Worm (Caenorhabditis elegans) whole organism, young adult: Measurements from ENCODE around the gene Y105C5A.1270.

ENCODE experiments used
- B0019.2 ChIP-seq: fragments of 200-800 bp; sonication (Bioruptor generic); conservative IDR thresholded peaks from 2 replicates; pipeline ENCODE4 v1.3.6; 2022; ENCODE audit warnings: missing genetic modification reagents, missing genetic modification characterization, missing compliant biosample characterization
- B0261.1 ChIP-seq: sonication (generic microtip); optimal IDR thresholded peaks from 2 replicates; lab custom pipeline; 2016; ENCODE audit warnings: mild to moderate bottlenecking, missing genetic modification characterization, moderate library complexity, missing compliant biosample characterization
- D2030.7 ChIP-seq: fragments of 200-800 bp; sonication (Bioruptor generic); IDR thresholded peaks from 2 replicates; pipeline ENCODE4 v1.3.6; 2022; ENCODE audit warnings: missing genetic modification reagents, missing genetic modification characterization, missing compliant biosample characterization
- F23B12.7 ChIP-seq: sonication (generic microtip); optimal IDR thresholded peaks from 2 replicates; lab custom pipeline; 2017; ENCODE audit warnings: missing genetic modification characterization, mild to moderate bottlenecking, missing compliant biosample characterization, antibody characterized with exemption, moderate library complexity; ENCODE audit not compliant: insufficient read depth
- F33H1.4 ChIP-seq: fragments of 200-800 bp; sonication (Bioruptor generic); IDR thresholded peaks from 2 replicates; pipeline ENCODE4 v1.3.6; 2022; ENCODE audit warnings: missing genetic modification reagents, missing genetic modification characterization, missing compliant biosample characterization
- F37B4.10 ChIP-seq: fragments of 200-800 bp; sonication (Bioruptor generic); IDR thresholded peaks from 2 replicates; pipeline ENCODE4 v1.3.6; 2022; ENCODE audit warnings: missing genetic modification characterization, missing compliant biosample characterization
- F52B5.7 ChIP-seq: sonication (generic microtip); optimal IDR thresholded peaks from 2 replicates; lab custom pipeline; 2016; ENCODE audit warnings: mild to moderate bottlenecking, missing genetic modification characterization, missing compliant biosample characterization
- F55B11.4 ChIP-seq: sonication (generic microtip); optimal IDR thresholded peaks from 2 replicates; lab custom pipeline; 2016; ENCODE audit warnings: missing compliant biosample characterization, missing genetic modification characterization, borderline replicate concordance; ENCODE audit not compliant: insufficient read depth
- T26A5.8 ChIP-seq: sonication (generic microtip); optimal IDR thresholded peaks from 2 replicates; lab custom pipeline; 2016; ENCODE audit warnings: missing genetic modification characterization, missing compliant biosample characterization
- Y53G8AR.9 ChIP-seq: fragments of 200-800 bp; sonication (Bioruptor generic); conservative IDR thresholded peaks from 2 replicates; pipeline ENCODE4 v1.3.6; 2022; ENCODE audit warnings: missing genetic modification reagents, missing genetic modification characterization, missing compliant biosample characterization
- Y95B8A.8 ChIP-seq: fragments of 200-800 bp; sonication (Bioruptor generic); IDR thresholded peaks from 2 replicates; pipeline ENCODE4 v1.3.6; 2022; ENCODE audit warnings: missing genetic modification reagents, missing genetic modification characterization, missing compliant biosample characterization
- ZK185.1 ChIP-seq: sonication (generic microtip); optimal IDR thresholded peaks from 2 replicates; lab custom pipeline; 2016; ENCODE audit warnings: mild to moderate bottlenecking, missing genetic modification characterization, missing compliant biosample characterization; ENCODE audit not compliant: poor library complexity, severe bottlenecking
- attf-3 ChIP-seq: fragments of 200-800 bp; sonication (Bioruptor generic); conservative IDR thresholded peaks from 2 replicates; pipeline ENCODE4 v1.3.6; 2022; ENCODE audit warnings: missing genetic modification reagents, missing genetic modification characterization, missing compliant biosample characterization
- attf-6 ChIP-seq: fragments of 200-800 bp; sonication (Bioruptor generic); IDR thresholded peaks from 2 replicates; pipeline ENCODE4 v1.3.6; 2022; ENCODE audit warnings: missing genetic modification reagents, missing genetic modification characterization, missing compliant biosample characterization
- bed-1 ChIP-seq: fragments of 200-800 bp; sonication (Bioruptor generic); IDR thresholded peaks from 2 replicates; pipeline ENCODE4 v1.3.6; 2022; ENCODE audit warnings: missing genetic modification reagents, missing genetic modification characterization, missing compliant biosample characterization
- bed-2 ChIP-seq: fragments of 200-800 bp; sonication (Bioruptor generic); IDR thresholded peaks from 2 replicates; pipeline ENCODE4 v1.3.6; 2022; ENCODE audit warnings: missing genetic modification reagents, missing genetic modification characterization, missing compliant biosample characterization
- cebp-1 ChIP-seq, 2 experiments: fragments of 200-800 bp in 1 of 2; sonication (Bioruptor generic) in 1 of 2; sonication (generic microtip) in 1 of 2; IDR thresholded peaks in 1 of 2; optimal IDR thresholded peaks in 1 of 2; 2 replicates each; pipeline versions ENCODE4 v1.3.6 to Lab custom; 2017 to 2022; ENCODE audit warnings: missing compliant biosample characterization in 2 of 2, missing genetic modification characterization in 2 of 2, mild to moderate bottlenecking in 1 of 2, missing genetic modification reagents in 1 of 2, moderate library complexity in 1 of 2
- ceh-40 ChIP-seq: fragments of 200-800 bp; sonication (Bioruptor generic); IDR thresholded peaks from 2 replicates; pipeline ENCODE4 v1.3.6; 2022; ENCODE audit warnings: missing genetic modification characterization, missing compliant biosample characterization
- dpl-1 ChIP-seq: fragments of 150-350 bp; optimal IDR thresholded peaks from 2 replicates; lab custom pipeline; 2014; ENCODE audit warnings: missing biosample characterization, missing genetic modification reagents, missing genetic modification characterization
- egrh-3 ChIP-seq: fragments of 200-800 bp; sonication (Bioruptor generic); IDR thresholded peaks from 2 replicates; pipeline ENCODE4 v1.3.6; 2022; ENCODE audit warnings: missing genetic modification reagents, missing genetic modification characterization, missing compliant biosample characterization
- ekl-4 ChIP-seq: fragments of 200-800 bp; sonication (Bioruptor generic); IDR thresholded peaks from 2 replicates; pipeline ENCODE4 v1.3.6; 2022; ENCODE audit warnings: missing genetic modification reagents, missing genetic modification characterization, missing compliant biosample characterization
- fkh-3 ChIP-seq: sonication (generic microtip); optimal IDR thresholded peaks from 2 replicates; lab custom pipeline; 2016; ENCODE audit warnings: mild to moderate bottlenecking, missing genetic modification characterization, missing compliant biosample characterization
- hlh-12 ChIP-seq: sonication (generic microtip); optimal IDR thresholded peaks from 2 replicates; lab custom pipeline; 2016; ENCODE audit warnings: missing genetic modification characterization, missing compliant biosample characterization
- hlh-26 ChIP-seq: fragments of 200-800 bp; sonication (Bioruptor generic); conservative IDR thresholded peaks from 2 replicates; pipeline ENCODE4 v1.3.6; 2022; ENCODE audit warnings: missing genetic modification reagents, missing genetic modification characterization, missing compliant biosample characterization
- hmg-1.2 ChIP-seq: fragments of 200-800 bp; sonication (Bioruptor generic); IDR thresholded peaks from 2 replicates; pipeline ENCODE4 v1.3.6; 2022; ENCODE audit warnings: missing genetic modification reagents, missing genetic modification characterization, missing compliant biosample characterization
- hmg-20 ChIP-seq: fragments of 200-800 bp; sonication (Bioruptor generic); IDR thresholded peaks from 2 replicates; pipeline ENCODE4 v1.3.6; 2022; ENCODE audit warnings: missing genetic modification reagents, missing genetic modification characterization, missing compliant biosample characterization
- hsf-1 ChIP-seq: fragments of 200-800 bp; sonication (Bioruptor generic); IDR thresholded peaks from 2 replicates; pipeline ENCODE4 v1.3.6; 2022; ENCODE audit warnings: missing genetic modification reagents, missing genetic modification characterization, missing compliant biosample characterization
- madf-3 ChIP-seq: fragments of 200-800 bp; sonication (Bioruptor generic); IDR thresholded peaks from 2 replicates; pipeline ENCODE4 v1.3.6; 2022; ENCODE audit warnings: missing genetic modification reagents, missing genetic modification characterization, missing compliant biosample characterization
- madf-6 ChIP-seq: fragments of 200-800 bp; sonication (Bioruptor generic); IDR thresholded peaks from 2 replicates; pipeline ENCODE4 v1.3.6; 2022; ENCODE audit warnings: missing genetic modification reagents, missing genetic modification characterization, missing compliant biosample characterization
- mes-4 ChIP-seq: sonication (generic microtip); optimal IDR thresholded peaks from 2 replicates; lab custom pipeline; 2016; ENCODE audit warnings: missing genotype, missing genetic modification characterization, missing compliant biosample characterization
- mxl-1 ChIP-seq: sonication (generic microtip); optimal IDR thresholded peaks from 2 replicates; lab custom pipeline; 2016; ENCODE audit warnings: missing genetic modification characterization, missing compliant biosample characterization
- nfya-1 ChIP-seq: sonication (generic microtip); optimal IDR thresholded peaks from 2 replicates; lab custom pipeline; 2017; ENCODE audit warnings: antibody characterized with exemption, missing compliant biosample characterization, missing genetic modification characterization, borderline replicate concordance; ENCODE audit not compliant: insufficient read depth
- nhr-120 ChIP-seq: fragments of 200-800 bp; sonication (Bioruptor generic); IDR thresholded peaks from 2 replicates; pipeline ENCODE4 v1.3.6; 2022; ENCODE audit warnings: missing genetic modification characterization, missing compliant biosample characterization
- pbrm-1 ChIP-seq: fragments of 200-800 bp; sonication (Bioruptor generic); IDR thresholded peaks from 2 replicates; pipeline ENCODE4 v1.3.6; 2022; ENCODE audit warnings: missing genetic modification reagents, missing genetic modification characterization, missing compliant biosample characterization
- pha-4 ChIP-seq: fragments of 150-350 bp; sonication (generic microtip); optimal IDR thresholded peaks from 2 replicates; lab custom pipeline; 2014; ENCODE audit warnings: missing biosample characterization, missing genetic modification reagents, missing genetic modification characterization
- rec-8 ChIP-seq, 2 experiments: sonication (generic microtip); optimal IDR thresholded peaks; 2 replicates each; lab custom pipeline; 2016; ENCODE audit warnings: mild to moderate bottlenecking in 2 of 2, missing genetic modification characterization in 2 of 2, missing genetic modification reagents in 2 of 2, missing genotype in 2 of 2, missing biosample characterization in 1 of 2, missing compliant biosample characterization in 1 of 2, moderate library complexity in 1 of 2
- sdz-38 ChIP-seq: sonication (generic microtip); optimal IDR thresholded peaks from 2 replicates; lab custom pipeline; 2016; ENCODE audit warnings: missing genotype, missing genetic modification characterization, missing compliant biosample characterization
- sea-2 ChIP-seq: fragments of 200-800 bp; sonication (Bioruptor generic); IDR thresholded peaks from 2 replicates; pipeline ENCODE4 v1.3.6; 2022; ENCODE audit warnings: missing genetic modification characterization, missing compliant biosample characterization
- snpc-1.1 ChIP-seq: sonication (generic microtip); optimal IDR thresholded peaks from 2 replicates; lab custom pipeline; 2017; ENCODE audit warnings: missing genetic modification characterization, mild to moderate bottlenecking, missing compliant biosample characterization, antibody characterized with exemption, moderate library complexity, missing genotype, missing genetic modification reagents; ENCODE audit not compliant: insufficient read depth
- somi-1 ChIP-seq: fragments of 200-800 bp; sonication (Bioruptor generic); optimal IDR thresholded peaks from 2 replicates; lab custom pipeline; 2018; ENCODE audit warnings: mild to moderate bottlenecking, missing genetic modification characterization, missing compliant biosample characterization
- sptf-2 ChIP-seq: fragments of 200-800 bp; sonication (Bioruptor generic); optimal IDR thresholded peaks from 2 replicates; lab custom pipeline; 2018; ENCODE audit warnings: mild to moderate bottlenecking, missing genetic modification characterization, missing compliant biosample characterization
- tbx-9 ChIP-seq: sonication (generic microtip); optimal IDR thresholded peaks from 2 replicates; lab custom pipeline; 2016; ENCODE audit warnings: borderline replicate concordance, missing genetic modification characterization, inconsistent platforms, missing compliant biosample characterization
- tlf-1 ChIP-seq: fragments of 200-800 bp; sonication (Bioruptor generic); optimal IDR thresholded peaks from 2 replicates; lab custom pipeline; 2018; ENCODE audit warnings: mild to moderate bottlenecking, missing genetic modification characterization, missing compliant biosample characterization
- zfh-2 ChIP-seq: fragments of 200-800 bp; sonication (Bioruptor generic); conservative IDR thresholded peaks from 2 replicates; pipeline ENCODE4 v1.3.6; 2022; ENCODE audit warnings: missing genetic modification reagents, missing genetic modification characterization, missing compliant biosample characterization
- zim-3 ChIP-seq: sonication (generic microtip); optimal IDR thresholded peaks from 2 replicates; lab custom pipeline; 2017; ENCODE audit warnings: mild to moderate bottlenecking, missing genetic modification characterization, moderate library complexity, missing compliant biosample characterization

Gene Y105C5A.1270

ce11 chrIV:15853820-15854426 is 7.5 kb upstream of the Y105C5A.1270 start (continued):
- TF ChIP-seq sea-2 (GFP tag; lab: Robert Waterston, UW) (no peak), zim-3 (tag; lab: Kevin White, UChicago) (no peak), zfh-2 (peak; percentile 96), Y95B8A.8 (GFP tag; lab: Robert Waterston, UW) (no peak), F55B11.4 (tag; lab: Kevin White, UChicago) (no peak), pha-4 (no peak), egrh-3 (GFP tag; lab: Robert Waterston, UW) (peak; percentile 97), T26A5.8 (tag; lab: Kevin White, UChicago) (no peak), ekl-4 (GFP tag; lab: Robert Waterston, UW) (peak; percentile 43; the same call in 1 of the 2 replicates), fkh-3 (peak; percentile 38), attf-6 (GFP tag; lab: Robert Waterston, UW) (peak; percentile 92), nfya-1 (no peak), F52B5.7 (no peak), madf-3 (GFP tag; lab: Robert Waterston, UW) (peak; percentile 79), F37B4.10 (GFP tag; lab: Robert Waterston, UW) (0 out of 2 replicates have a peak, but pooled peaks have one; percentile 86), rec-8 (tag; optimal IDR thresholded peaks at IDR 0.05; lab: Kevin White, UChicago) (no peak), cebp-1 (GFP tag; IDR thresholded peaks at IDR 0.05; lab: Robert Waterston, UW) (no peak), cebp-1 (tag; optimal IDR thresholded peaks at IDR 0.05; lab: Kevin White, UChicago) (no peak), tbx-9 (no peak), sdz-38 (tag; lab: Kevin White, UChicago) (no peak), hlh-26 (GFP tag; lab: Robert Waterston, UW) (no peak), sptf-2 (GFP tag; lab: Kevin White, UChicago) (no peak)

- TF ChIP-seq tlf-1 (GFP tag; lab: Kevin White, UChicago) (no peak), F23B12.7 (tag; lab: Kevin White, UChicago) (no peak), ZK185.1 (tag; lab: Kevin White, UChicago) (no peak), D2030.7 (GFP tag; lab: Robert Waterston, UW) (no peak; the same call in 1 of the 2 replicates), nhr-120 (GFP tag; lab: Robert Waterston, UW) (no peak), hmg-20 (GFP tag; lab: Robert Waterston, UW) (no peak), F33H1.4 (GFP tag; lab: Robert Waterston, UW) (no peak), dpl-1 (no peak), snpc-1.1 (tag; lab: Kevin White, UChicago) (peak; percentile 76), somi-1 (GFP tag; lab: Kevin White, UChicago) (no peak), Y53G8AR.9 (no peak), B0261.1 (tag; lab: Kevin White, UChicago) (no peak), hmg-1.2 (peak; percentile 81), hsf-1 (GFP tag; lab: Robert Waterston, UW) (peak; percentile 41; the same call in 1 of the 2 replicates), attf-6 (GFP tag; lab: Robert Waterston, UW) (peak; percentile 94), hlh-12 (no peak), madf-6 (GFP tag; lab: Robert Waterston, UW) (0 out of 2 replicates have a peak, but pooled peaks have one; percentile 10), mxl-1 (tag; lab: Kevin White, UChicago) (no peak), bed-2 (GFP tag; lab: Robert Waterston, UW) (no peak), pbrm-1 (peak; percentile 73), bed-1 (GFP tag; lab: Robert Waterston, UW) (0 out of 2 replicates have a peak, but pooled peaks have one; percentile 10), attf-3 (GFP tag; lab: Robert Waterston, UW) (no peak), mes-4 (no peak), B0019.2 (GFP tag; lab: Robert Waterston, UW) (no peak), ceh-40 (GFP tag; lab: Robert Waterston, UW) (no peak)
Measured at ce11 chrIV:15852875-15853793, 6.7 kb upstream of the Y105C5A.1270 start.
